Worm (Caenorhabditis elegans) whole organism, L3 larva: ENCODE data around the gene Y46H3D.1.

ENCODE experiments used
- R02D3.7 ChIP-seq: fragments of 150-350 bp; optimal IDR thresholded peaks from 2 replicates; lab custom pipeline; 2014; ENCODE audit warnings: missing biosample characterization, missing genetic modification characterization
- ZK546.5 ChIP-seq: sonication (generic microtip); optimal IDR thresholded peaks from 2 replicates; lab custom pipeline; 2017; ENCODE audit warnings: missing biosample characterization, missing genetic modification characterization
- ama-1 ChIP-seq: fragments of 150-350 bp; optimal IDR thresholded peaks from 2 replicates; lab custom pipeline; 2018
- ceh-16 ChIP-seq: sonication (generic microtip); optimal IDR thresholded peaks from 2 replicates; lab custom pipeline; 2017; ENCODE audit warnings: missing biosample characterization, missing genetic modification characterization
- ceh-28 ChIP-seq: fragments of 150-350 bp; optimal IDR thresholded peaks from 2 replicates; lab custom pipeline; 2014; ENCODE audit warnings: missing biosample characterization, missing genetic modification reagents, missing genetic modification characterization
- ceh-82 ChIP-seq: fragments of 150-350 bp; optimal IDR thresholded peaks from 2 replicates; lab custom pipeline; 2014; ENCODE audit warnings: missing biosample characterization, missing genetic modification characterization
- ceh-9 ChIP-seq: sonication (generic microtip); optimal IDR thresholded peaks from 2 replicates; lab custom pipeline; 2018; ENCODE audit warnings: missing biosample characterization, missing genetic modification characterization
- daf-12 ChIP-seq: fragments of 150-350 bp; optimal IDR thresholded peaks from 2 replicates; lab custom pipeline; 2014; ENCODE audit warnings: missing biosample characterization, missing genetic modification reagents, missing genetic modification characterization
- egl-27 ChIP-seq: sonication (generic microtip); optimal IDR thresholded peaks from 4 replicates; lab custom pipeline; 2017; ENCODE audit warnings: missing biosample characterization, missing genetic modification reagents, missing genetic modification characterization
- egl-5 ChIP-seq: fragments of 150-350 bp; optimal IDR thresholded peaks from 2 replicates; lab custom pipeline; 2017; ENCODE audit warnings: missing biosample characterization, missing genetic modification reagents, missing genetic modification characterization, inconsistent platforms
- elt-2 ChIP-seq: sonication (generic microtip); optimal IDR thresholded peaks from 2 replicates; lab custom pipeline; 2016; ENCODE audit warnings: missing genetic modification reagents, mild to moderate bottlenecking, missing genetic modification characterization, missing compliant biosample characterization
- elt-3 ChIP-seq, 3 experiments: fragments of 150-350 bp in 1 of 3; sonication (generic microtip) in 2 of 3; optimal IDR thresholded peaks; 2 replicates in 2 of 3; 4 replicates in 1 of 3; lab custom pipeline; 2014 to 2017; ENCODE audit warnings: missing biosample characterization in 3 of 3, missing genetic modification characterization in 3 of 3
- eor-1 ChIP-seq, 2 experiments: fragments of 150-350 bp; optimal IDR thresholded peaks; 2 replicates each; lab custom pipeline; 2014 to 2018; ENCODE audit warnings: missing biosample characterization in 2 of 2, missing genetic modification characterization in 2 of 2
- fkh-10 ChIP-seq: sonication (generic microtip); optimal IDR thresholded peaks from 2 replicates; lab custom pipeline; 2017; ENCODE audit warnings: missing biosample characterization, missing genetic modification reagents, missing genetic modification characterization
- fkh-2 ChIP-seq: fragments of 150-350 bp; optimal IDR thresholded peaks from 2 replicates; lab custom pipeline; 2014; ENCODE audit warnings: missing biosample characterization, missing genetic modification reagents, missing genetic modification characterization
- hmg-11 ChIP-seq: sonication (generic microtip); optimal IDR thresholded peaks from 2 replicates; lab custom pipeline; 2016; ENCODE audit warnings: missing genetic modification characterization, missing compliant biosample characterization
- lin-15B ChIP-seq: fragments of 150-350 bp; optimal IDR thresholded peaks from 2 replicates; lab custom pipeline; 2014; ENCODE audit warnings: missing biosample characterization, missing genetic modification characterization
- lsy-12 ChIP-seq: sonication (generic microtip); optimal IDR thresholded peaks from 2 replicates; lab custom pipeline; 2016; ENCODE audit warnings: mild to moderate bottlenecking, missing genetic modification characterization, missing compliant biosample characterization
- mml-1 ChIP-seq: fragments of 150-350 bp; sonication (generic microtip); optimal IDR thresholded peaks from 3 replicates; lab custom pipeline; 2014; ENCODE audit warnings: missing biosample characterization, missing genetic modification characterization
- nfya-1 ChIP-seq: sonication (generic microtip); optimal IDR thresholded peaks from 2 replicates; lab custom pipeline; 2017; ENCODE audit warnings: missing genetic modification characterization, mild to moderate bottlenecking, missing compliant biosample characterization, antibody characterized with exemption, moderate library complexity; ENCODE audit not compliant: insufficient read depth
- nhr-11 ChIP-seq: fragments of 150-350 bp; optimal IDR thresholded peaks from 2 replicates; lab custom pipeline; 2014; ENCODE audit warnings: missing biosample characterization, missing genetic modification characterization
- nhr-12 ChIP-seq: fragments of 150-350 bp; optimal IDR thresholded peaks from 2 replicates; lab custom pipeline; 2014; ENCODE audit warnings: missing biosample characterization, missing genetic modification characterization
- nhr-23 ChIP-seq: fragments of 150-350 bp; optimal IDR thresholded peaks from 2 replicates; lab custom pipeline; 2014; ENCODE audit warnings: missing biosample characterization, missing genetic modification reagents, missing genetic modification characterization
- nhr-237 ChIP-seq: fragments of 150-350 bp; optimal IDR thresholded peaks from 2 replicates; lab custom pipeline; 2014; ENCODE audit warnings: missing biosample characterization, missing genetic modification characterization
- nhr-25 ChIP-seq: sonication (generic microtip); optimal IDR thresholded peaks from 2 replicates; lab custom pipeline; 2017; ENCODE audit warnings: missing biosample characterization, missing genetic modification characterization
- nhr-28 ChIP-seq: fragments of 150-350 bp; optimal IDR thresholded peaks from 2 replicates; lab custom pipeline; 2014; ENCODE audit warnings: missing biosample characterization, missing genetic modification characterization
- nhr-43 ChIP-seq: sonication (generic microtip); optimal IDR thresholded peaks from 2 replicates; lab custom pipeline; 2016; ENCODE audit warnings: mild to moderate bottlenecking, missing genetic modification characterization, missing compliant biosample characterization; ENCODE audit not compliant: poor library complexity, severe bottlenecking
- nhr-67 ChIP-seq: fragments of 150-350 bp; optimal IDR thresholded peaks from 2 replicates; lab custom pipeline; 2014; ENCODE audit warnings: missing biosample characterization, missing genetic modification characterization
- nhr-76 ChIP-seq: fragments of 150-350 bp; sonication (generic microtip); optimal IDR thresholded peaks from 5 replicates; lab custom pipeline; 2014; ENCODE audit warnings: missing biosample characterization, missing genetic modification characterization
- nhr-77 ChIP-seq: fragments of 150-350 bp; optimal IDR thresholded peaks from 2 replicates; lab custom pipeline; 2014; ENCODE audit warnings: missing biosample characterization, missing genetic modification characterization
- pha-4 ChIP-seq: fragments of 150-350 bp; optimal IDR thresholded peaks from 2 replicates; lab custom pipeline; 2014; ENCODE audit warnings: missing biosample characterization, missing genetic modification reagents, missing genetic modification characterization
- skn-1 ChIP-seq: fragments of 150-350 bp; optimal IDR thresholded peaks from 2 replicates; lab custom pipeline; 2014; ENCODE audit warnings: missing biosample characterization, missing genetic modification characterization
- snpc-4 ChIP-seq: fragments of 150-350 bp; optimal IDR thresholded peaks from 2 replicates; lab custom pipeline; 2014; ENCODE audit warnings: missing biosample characterization, missing genetic modification characterization
- tbx-2 ChIP-seq: sonication (generic microtip); optimal IDR thresholded peaks from 2 replicates; lab custom pipeline; 2016; ENCODE audit warnings: mild to moderate bottlenecking, missing genetic modification characterization, missing compliant biosample characterization
- unc-39 ChIP-seq: sonication (generic microtip); optimal IDR thresholded peaks from 4 replicates; lab custom pipeline; 2017; ENCODE audit warnings: missing biosample characterization, missing genetic modification characterization
- unc-62 ChIP-seq: fragments of 150-350 bp; sonication (generic microtip); optimal IDR thresholded peaks from 4 replicates; lab custom pipeline; 2014; ENCODE audit warnings: missing biosample characterization, missing genetic modification reagents, missing genetic modification characterization
- ztf-4 ChIP-seq: fragments of 150-350 bp; optimal IDR thresholded peaks from 2 replicates; lab custom pipeline; 2014; ENCODE audit warnings: missing biosample characterization, missing genetic modification characterization

Y46H3D.1 gene

ce11 chrV:1629329-1629728 lies 13.0 kb upstream of the Y46H3D.1 start, which contains the start of gene nhr-238:
Gene nhr-238, minus strand, starts transcription at chrV:1629432.
- TF ChIP-seq pha-4 (tag; lab: Kevin White, UChicago) (peak; percentile 11), snpc-4 (tag; lab: Kevin White, UChicago) (no peak), unc-39 (tag; lab: Kevin White, UChicago) (no peak), nhr-67 (tag; lab: Kevin White, UChicago) (no peak), nhr-28 (tag; lab: Kevin White, UChicago) (peak; percentile 50), skn-1 (tag; lab: Kevin White, UChicago) (no peak), nhr-76 (no peak), nhr-77 (peak; percentile 66), ZK546.5 (tag; lab: Kevin White, UChicago) (peak; percentile 47), ceh-16 (tag; lab: Kevin White, UChicago) (no peak)

DNA sequence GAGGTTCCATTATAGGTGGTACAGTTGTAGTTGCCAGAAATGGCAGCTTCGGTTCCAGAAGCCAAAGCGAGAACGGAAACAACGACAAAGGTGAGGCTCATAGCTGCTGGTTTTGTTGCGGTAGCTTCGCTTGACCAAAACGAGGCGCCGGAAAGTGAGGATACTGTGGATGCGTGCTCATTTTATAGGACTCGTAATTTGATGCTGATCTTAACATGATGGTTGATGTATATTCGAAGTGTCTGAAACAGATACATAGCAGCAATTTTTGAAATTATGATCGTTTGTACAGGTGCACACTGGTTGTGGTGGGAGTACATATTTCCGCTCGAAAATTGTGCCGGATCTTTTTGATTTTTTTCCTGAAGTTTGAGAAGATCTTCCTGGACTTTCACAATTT lies 11.2 kb upstream of the Y46H3D.1 start, which contains the start of gene Y46H3D.8:
TSS of gene Y46H3D.8 (minus strand) at position 101 of the 400 bp plus-strand sequence.
- TF ChIP-seq hmg-11 (no peak), unc-39 (tag; lab: Kevin White, UChicago) (no peak), lsy-12 (tag; lab: Kevin White, UChicago) (no peak), nhr-11 (no peak), nhr-25 (tag; lab: Kevin White, UChicago) (no peak), ZK546.5 (tag; lab: Kevin White, UChicago) (no peak), elt-3 (tag; optimal IDR thresholded peaks at IDR 0.05; lab: Kevin White, UChicago) (no peak), nhr-76 (no peak), mml-1 (no peak), elt-2 (tag; lab: Kevin White, UChicago) (no peak), tbx-2 (tag; lab: Kevin White, UChicago) (no peak), egl-5 (tag; lab: Kevin White, UChicago) (no peak), pha-4 (tag; lab: Kevin White, UChicago) (no peak), nhr-43 (tag; lab: Kevin White, UChicago) (no peak), nhr-12 (tag; lab: Kevin White, UChicago) (no peak), skn-1 (tag; lab: Kevin White, UChicago) (no peak), R02D3.7 (tag; lab: Kevin White, UChicago) (no peak), nfya-1 (tag; lab: Kevin White, UChicago) (no peak), daf-12 (tag; lab: Kevin White, UChicago) (no peak), nhr-23 (no peak)

- TF ChIP-seq nhr-28 (tag; lab: Kevin White, UChicago) (no peak), nhr-12 (tag; lab: Kevin White, UChicago) (no peak), lin-15B (tag; lab: Kevin White, UChicago) (no peak), tbx-2 (tag; lab: Kevin White, UChicago) (no peak), ceh-82 (tag; lab: Kevin White, UChicago) (no peak)
Measured at ce11 chrV:1631717-1632116, 10.6 kb upstream of the Y46H3D.1 start, which contains the start of gene irld-17. Gene irld-17, plus strand, starts transcription at chrV:1632017.

ce11 chrV:1635859-1636258 lies 6.4 kb upstream of the Y46H3D.1 start, which contains the start of gene str-222:
Gene str-222, plus strand, starts transcription at chrV:1636159.
- TF ChIP-seq ztf-4 (tag; lab: Kevin White, UChicago) (no peak), nhr-43 (tag; lab: Kevin White, UChicago) (no peak), fkh-10 (GFP tag; lab: Kevin White, UChicago) (no peak), nhr-23 (no peak), egl-27 (tag; lab: Kevin White, UChicago) (no peak), ceh-9 (no peak), egl-5 (tag; lab: Kevin White, UChicago) (no peak), nhr-12 (tag; lab: Kevin White, UChicago) (no peak), eor-1 (tag; optimal IDR thresholded peaks at IDR 0.05; lab: Kevin White, UChicago) (no peak), nhr-28 (tag; lab: Kevin White, UChicago) (no peak), ama-1 (lab: Kevin White, UChicago) (no peak), ceh-82 (tag; lab: Kevin White, UChicago) (no peak)

- TF ChIP-seq ceh-9 (no peak), nhr-43 (tag; lab: Kevin White, UChicago) (no peak), nhr-67 (tag; lab: Kevin White, UChicago) (no peak), nhr-23 (no peak), fkh-2 (tag; lab: Kevin White, UChicago) (no peak), snpc-4 (tag; lab: Kevin White, UChicago) (no peak), egl-27 (tag; lab: Kevin White, UChicago) (no peak), ceh-28 (no peak), nhr-237 (tag; lab: Kevin White, UChicago) (no peak), unc-62 (GFP tag; lab: Kevin White, UChicago) (no peak), nhr-28 (tag; lab: Kevin White, UChicago) (no peak), egl-5 (tag; lab: Kevin White, UChicago) (no peak), nhr-11 (no peak)
Measured at ce11 chrV:1640008-1640407, 2.3 kb upstream of the Y46H3D.1 start, which contains the start of gene str-221. Gene str-221, plus strand, starts transcription at chrV:1640308.
